Fruit fly (Drosophila melanogaster): Measurements from ENCODE around the gene CG6959.

dm6 chr3R:11872692-11873091 is 3.4 kb upstream of the CG6959 start:
- no peak for TF ChIP-seq CG34367 (tag; optimal IDR thresholded peaks at IDR 0.05)
- TF ChIP-seq CG9948 (tag; optimal IDR thresholded peaks at IDR 0.05) = no peak
- TF ChIP-seq rn (GFP tag; IDR thresholded peaks at IDR 0.05) = no peak
- no peak for TF ChIP-seq EcR (GFP tag; optimal IDR thresholded peaks at IDR 0.05)
- no peak for TF ChIP-seq CG12605 (GFP tag; IDR thresholded peaks at IDR 0.05)
- peak; percentile 34 for TF ChIP-seq Pif1B (GFP tag; optimal IDR thresholded peaks at IDR 0.05)
- TF ChIP-seq CG8159 (tag; optimal IDR thresholded peaks at IDR 0.05) = peak; percentile 40
- no peak for TF ChIP-seq CG13204 (GFP tag; optimal IDR thresholded peaks at IDR 0.05)
- no peak for TF ChIP-seq CG8301 (tag; optimal IDR thresholded peaks at IDR 0.05)
- peak; percentile 33 for TF ChIP-seq CG17806 (tag; optimal IDR thresholded peaks at IDR 0.05)
- no peak for TF ChIP-seq CG14655 (GFP tag; optimal IDR thresholded peaks at IDR 0.05)
- TF ChIP-seq fd96Ca (GFP tag; IDR thresholded peaks at IDR 0.05) = no peak
